Worm (Caenorhabditis elegans): ENCODE data around the gene mtl-1.

Gene mtl-1

ce11 chrV:6731594-6731993 is 39.9 kb upstream of the mtl-1 start, which contains the start of gene grl-9:
Gene grl-9 (minus strand): TSS chrV:6731694.
- TF ChIP-seq nhr-11 (tag; optimal IDR thresholded peaks at IDR 0.05) (no peak), ama-1 (optimal IDR thresholded peaks at IDR 0.05) (no peak), nhr-43 (tag; optimal IDR thresholded peaks at IDR 0.05; ENCODE audit: poor library complexity, severe bottlenecking) (no peak), zag-1 (tag; optimal IDR thresholded peaks at IDR 0.05) (no peak), mdl-1 (tag; optimal IDR thresholded peaks at IDR 0.05) (no peak), daf-12 (tag; optimal IDR thresholded peaks at IDR 0.05) (no peak), pqm-1 (tag; optimal IDR thresholded peaks at IDR 0.05) (no peak), nhr-23 (tag; optimal IDR thresholded peaks at IDR 0.05) (no peak), lin-15B (tag; optimal IDR thresholded peaks at IDR 0.05) (no peak)

ce11 chrV:6727222-6727621 is 35.6 kb upstream of the mtl-1 start, which contains the start of gene ZC487.1:
Gene ZC487.1 (plus strand): TSS chrV:6727522.
- TF ChIP-seq nhr-25 (tag; optimal IDR thresholded peaks at IDR 0.05) (no peak), hmg-11 (tag; optimal IDR thresholded peaks at IDR 0.05) (no peak), ceh-82 (tag; optimal IDR thresholded peaks at IDR 0.05) (no peak), tbx-2 (tag; optimal IDR thresholded peaks at IDR 0.05) (no peak), sea-2 (GFP tag; optimal IDR thresholded peaks at IDR 0.05) (no peak), ZK546.5 (tag; optimal IDR thresholded peaks at IDR 0.05) (no peak), unc-62 (GFP tag; optimal IDR thresholded peaks at IDR 0.05) (no peak), skn-1 (tag; optimal IDR thresholded peaks at IDR 0.05) (no peak), pqm-1 (tag; optimal IDR thresholded peaks at IDR 0.05) (no peak), ceh-9 (tag; optimal IDR thresholded peaks at IDR 0.05) (no peak), nhr-77 (tag; optimal IDR thresholded peaks at IDR 0.05) (no peak), eor-1 (tag; optimal IDR thresholded peaks at IDR 0.05) (no peak)

ce11 chrV:6726279-6726678 is 34.6 kb upstream of the mtl-1 start:
- TF ChIP-seq nhr-28 (tag; optimal IDR thresholded peaks at IDR 0.05) (no peak), nhr-43 (tag; optimal IDR thresholded peaks at IDR 0.05; ENCODE audit: poor library complexity, severe bottlenecking) (no peak), hmg-11 (tag; optimal IDR thresholded peaks at IDR 0.05) (no peak), elt-2 (tag; optimal IDR thresholded peaks at IDR 0.05) (no peak), aly-2 (tag; optimal IDR thresholded peaks at IDR 0.05) (no peak), nhr-237 (tag; optimal IDR thresholded peaks at IDR 0.05) (no peak), egl-5 (tag; optimal IDR thresholded peaks at IDR 0.05) (no peak), pqm-1 (tag; optimal IDR thresholded peaks at IDR 0.05) (no peak)

- TF ChIP-seq ceh-9 (tag; optimal IDR thresholded peaks at IDR 0.05) (no peak), pha-4 (tag; optimal IDR thresholded peaks at IDR 0.05) (no peak), mdl-1 (tag; optimal IDR thresholded peaks at IDR 0.05) (no peak), R02D3.7 (tag; optimal IDR thresholded peaks at IDR 0.05) (no peak), aly-2 (tag; optimal IDR thresholded peaks at IDR 0.05) (no peak), ceh-28 (tag; optimal IDR thresholded peaks at IDR 0.05) (no peak), daf-12 (tag; optimal IDR thresholded peaks at IDR 0.05) (no peak), eor-1 (tag; optimal IDR thresholded peaks at IDR 0.05) (no peak), nhr-28 (tag; optimal IDR thresholded peaks at IDR 0.05) (no peak), fos-1 (tag; optimal IDR thresholded peaks at IDR 0.05) (no peak), elt-2 (tag; optimal IDR thresholded peaks at IDR 0.05) (no peak), nhr-76 (tag; optimal IDR thresholded peaks at IDR 0.05) (no peak), skn-1 (tag; optimal IDR thresholded peaks at IDR 0.05) (no peak), nfya-1 (tag; optimal IDR thresholded peaks at IDR 0.05; ENCODE audit: insufficient read depth) (no peak), tbx-2 (tag; optimal IDR thresholded peaks at IDR 0.05) (no peak), egl-27 (tag; optimal IDR thresholded peaks at IDR 0.05) (no peak), nhr-25 (tag; optimal IDR thresholded peaks at IDR 0.05) (no peak)
These were observed 30.7 kb upstream of the mtl-1 start, which contains the start of gene ZC487.2 for ce11 chrV:6722378-6722777. Gene ZC487.2 (minus strand): TSS chrV:6722478.

- TF ChIP-seq unc-39 (tag; optimal IDR thresholded peaks at IDR 0.05) (no peak), eor-1 (tag; optimal IDR thresholded peaks at IDR 0.05) (no peak), elt-1 (tag; optimal IDR thresholded peaks at IDR 0.05) (no peak), jun-1 (tag; optimal IDR thresholded peaks at IDR 0.05) (no peak), nhr-12 (tag; optimal IDR thresholded peaks at IDR 0.05) (no peak), nhr-28 (tag; optimal IDR thresholded peaks at IDR 0.05) (no peak), lsy-12 (tag; optimal IDR thresholded peaks at IDR 0.05) (no peak), ceh-82 (tag; optimal IDR thresholded peaks at IDR 0.05) (no peak), elt-3 (tag; optimal IDR thresholded peaks at IDR 0.05) (no peak), skn-1 (tag; optimal IDR thresholded peaks at IDR 0.05) (no peak)
These were observed 26.6 kb upstream of the mtl-1 start, which contains the start of gene srg-30 for ce11 chrV:6718232-6718631. Gene srg-30 (minus strand): TSS chrV:6718332.

Measured in whole organism, L3 larva.